Worm (Caenorhabditis elegans) whole organism, L4/young adult: ENCODE measurements around the gene Y116F11B.7.

Source experiments
- dao-5 ChIP-seq: sonication (generic microtip); optimal IDR thresholded peaks from 2 replicates; lab custom pipeline; 2016; ENCODE audit warnings: missing genotype, missing genetic modification characterization, moderate library complexity, missing compliant biosample characterization
- him-1 ChIP-seq: sonication (generic microtip); optimal IDR thresholded peaks from 2 replicates; lab custom pipeline; 2016; ENCODE audit warnings: missing genotype, missing genetic modification reagents, missing genetic modification characterization, missing compliant biosample characterization

- TF ChIP-seq dao-5 (tag; lab: Kevin White, UChicago) (no peak), him-1 (tag; lab: Kevin White, UChicago) (no peak)
These were observed 8.2 kb downstream of the Y116F11B.7 start for ce11 chrV:19856335-19856734.
